Worm (Caenorhabditis elegans) whole organism, midembryonic: ENCODE measurements around the gene col-167.

Experiments
- cog-1 ChIP-seq: sonication (generic microtip); optimal IDR thresholded peaks from 2 replicates; lab custom pipeline; 2016; ENCODE audit warnings: missing genetic modification characterization, missing compliant biosample characterization
- flt-1 ChIP-seq: fragments of 200-800 bp; sonication (Bioruptor generic); IDR thresholded peaks from 2 replicates; pipeline ENCODE4 v1.3.6; 2022; ENCODE audit warnings: missing genetic modification characterization, missing compliant biosample characterization
- klf-2 ChIP-seq: fragments of 200-800 bp; sonication (Bioruptor generic); conservative IDR thresholded peaks from 2 replicates; pipeline ENCODE4 v1.3.6; 2022; ENCODE audit warnings: missing genetic modification reagents, missing genetic modification characterization, missing compliant biosample characterization
- tab-1 ChIP-seq: fragments of 200-800 bp; sonication (Bioruptor generic); IDR thresholded peaks from 2 replicates; pipeline ENCODE4 v1.3.6; 2022; ENCODE audit warnings: missing genetic modification characterization, missing compliant biosample characterization
- ztf-29 ChIP-seq: fragments of 200-800 bp; sonication (Bioruptor generic); IDR thresholded peaks from 2 replicates; pipeline ENCODE4 v1.3.6; 2022; ENCODE audit warnings: missing genetic modification reagents, missing genetic modification characterization, missing compliant biosample characterization

DNA sequence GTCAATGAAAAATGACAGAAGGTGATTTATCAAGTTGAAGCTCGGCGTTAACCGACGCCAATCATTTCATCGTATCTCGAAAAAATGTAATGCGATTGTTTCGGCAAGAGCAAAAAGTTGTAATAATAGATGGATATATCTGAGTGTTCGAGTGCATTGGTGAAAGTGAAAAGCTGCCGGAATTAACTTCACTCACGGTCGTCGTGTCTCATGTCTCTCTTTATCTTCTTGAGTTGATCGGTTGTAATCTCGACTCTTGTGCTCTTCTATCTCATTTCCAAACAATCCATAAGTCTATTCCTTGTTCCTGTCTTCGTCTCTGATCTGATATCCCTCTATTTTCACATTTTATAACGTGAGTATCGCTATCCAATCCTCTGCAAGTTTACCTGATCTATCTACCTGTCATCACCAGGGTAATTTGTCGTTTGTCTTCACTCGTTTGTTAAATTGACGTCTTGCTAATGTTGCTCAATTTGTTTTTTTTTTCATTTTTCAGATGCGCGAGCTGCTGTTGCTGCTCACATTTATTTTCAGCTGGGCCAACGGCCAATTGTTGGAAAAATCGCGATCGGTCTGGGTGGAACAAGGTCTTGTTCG is 23.5 kb upstream of the col-167 start, which contains the start of gene cest-16:
- TF ChIP-seq klf-2 (no peak), cog-1 (tag; lab: Kevin White, UChicago) (no peak), ztf-29 (no peak), tab-1 (GFP tag; lab: Robert Waterston, UW) (no peak), flt-1 (no peak)
